Worm (Caenorhabditis elegans) whole organism, midembryonic: ENCODE results near the gene madf-8.

Experiments
- T22C8.4 ChIP-seq: fragments of 200-800 bp; sonication (Bioruptor generic); IDR thresholded peaks from 2 replicates; pipeline ENCODE4 v1.3.6; 2022; ENCODE audit warnings: missing genetic modification characterization, missing compliant biosample characterization
- flt-1 ChIP-seq: fragments of 200-800 bp; sonication (Bioruptor generic); IDR thresholded peaks from 2 replicates; pipeline ENCODE4 v1.3.6; 2022; ENCODE audit warnings: missing genetic modification characterization, missing compliant biosample characterization
- klf-2 ChIP-seq: fragments of 200-800 bp; sonication (Bioruptor generic); conservative IDR thresholded peaks from 2 replicates; pipeline ENCODE4 v1.3.6; 2022; ENCODE audit warnings: missing genetic modification reagents, missing genetic modification characterization, missing compliant biosample characterization
- med-1 ChIP-seq: sonication (generic microtip); optimal IDR thresholded peaks from 2 replicates; lab custom pipeline; 2017; ENCODE audit warnings: missing genetic modification characterization, mild to moderate bottlenecking, missing compliant biosample characterization, antibody characterized with exemption, missing genetic modification reagents; ENCODE audit not compliant: insufficient read depth
- tab-1 ChIP-seq: fragments of 200-800 bp; sonication (Bioruptor generic); IDR thresholded peaks from 2 replicates; pipeline ENCODE4 v1.3.6; 2022; ENCODE audit warnings: missing genetic modification characterization, missing compliant biosample characterization
- ztf-23 ChIP-seq: fragments of 200-800 bp; sonication (Bioruptor generic); IDR thresholded peaks from 2 replicates; pipeline ENCODE4 v1.3.6; 2022; ENCODE audit warnings: missing genetic modification reagents, missing genetic modification characterization, missing compliant biosample characterization
- ztf-29 ChIP-seq: fragments of 200-800 bp; sonication (Bioruptor generic); IDR thresholded peaks from 2 replicates; pipeline ENCODE4 v1.3.6; 2022; ENCODE audit warnings: missing genetic modification reagents, missing genetic modification characterization, missing compliant biosample characterization

ce11 chrIII:3652964-3653363, 2.3 kb upstream of the madf-8 start:
- TF ChIP-seq ztf-29 (GFP tag; lab: Robert Waterston, UW) (no peak), flt-1 (no peak), med-1 (GFP tag; lab: Kevin White, UChicago) (no peak), klf-2 (GFP tag; lab: Robert Waterston, UW) (no peak), tab-1 (no peak), T22C8.4 (GFP tag; lab: Robert Waterston, UW) (no peak), ztf-23 (GFP tag; lab: Robert Waterston, UW) (no peak)
